Worm (Caenorhabditis elegans) whole organism, mixed stage, embryonic: ENCODE measurements around the gene Y61A9LA.1.
A peak's percentile ranks its signal among the peaks of the same experiment; 100 is the strongest.

Experiments
- M03D4.4 ChIP-seq: sonication (generic microtip); optimal IDR thresholded peaks from 2 replicates; lab custom pipeline; 2017; ENCODE audit warnings: mild to moderate bottlenecking, missing genetic modification characterization, missing compliant biosample characterization
- bed-3 ChIP-seq: fragments of 200-800 bp; sonication (Bioruptor generic); optimal IDR thresholded peaks from 3 replicates; lab custom pipeline; 2018; ENCODE audit warnings: mild to moderate bottlenecking, missing genetic modification characterization, moderate library complexity, missing compliant biosample characterization
- blmp-1 ChIP-seq: fragments of 150-350 bp; optimal IDR thresholded peaks from 2 replicates; lab custom pipeline; 2014; ENCODE audit warnings: missing biosample characterization, missing genetic modification characterization
- ceh-39 ChIP-seq: fragments of 150-350 bp; optimal IDR thresholded peaks from 2 replicates; lab custom pipeline; 2014; ENCODE audit warnings: missing biosample characterization, missing genetic modification characterization
- ceh-43 ChIP-seq: fragments of 200-800 bp; sonication (Bioruptor generic); optimal IDR thresholded peaks from 2 replicates; lab custom pipeline; 2018; ENCODE audit warnings: mild to moderate bottlenecking, missing genetic modification characterization, moderate library complexity, missing compliant biosample characterization
- ceh-83 ChIP-seq: fragments of 200-800 bp; sonication (Bioruptor generic); optimal IDR thresholded peaks from 2 replicates; lab custom pipeline; 2018; ENCODE audit warnings: mild to moderate bottlenecking, missing genetic modification characterization, missing compliant biosample characterization
- ces-1 ChIP-seq: fragments of 150-350 bp; optimal IDR thresholded peaks from 2 replicates; lab custom pipeline; 2014; ENCODE audit warnings: missing biosample characterization, missing genetic modification reagents, missing genetic modification characterization
- cnd-1 ChIP-seq: fragments of 200-800 bp; sonication (Bioruptor generic); optimal IDR thresholded peaks from 2 replicates; lab custom pipeline; 2018; ENCODE audit warnings: mild to moderate bottlenecking, missing genetic modification characterization, missing compliant biosample characterization
- drap-1 ChIP-seq: fragments of 200-800 bp; sonication (Bioruptor generic); optimal IDR thresholded peaks from 3 replicates; lab custom pipeline; 2018; ENCODE audit warnings: mild to moderate bottlenecking, missing genetic modification characterization, missing compliant biosample characterization
- elt-1 ChIP-seq: sonication (generic microtip); optimal IDR thresholded peaks from 2 replicates; lab custom pipeline; 2017; ENCODE audit warnings: missing genetic modification characterization, mild to moderate bottlenecking, missing compliant biosample characterization, antibody characterized with exemption, moderate library complexity, borderline replicate concordance; ENCODE audit not compliant: insufficient read depth
- elt-3 ChIP-seq: fragments of 150-350 bp; optimal IDR thresholded peaks from 2 replicates; lab custom pipeline; 2014; ENCODE audit warnings: missing biosample characterization, missing genetic modification characterization
- flh-1 ChIP-seq: fragments of 200-800 bp; sonication (Bioruptor generic); optimal IDR thresholded peaks from 2 replicates; lab custom pipeline; 2018; ENCODE audit warnings: mild to moderate bottlenecking, missing genetic modification characterization, moderate library complexity, missing compliant biosample characterization
- ham-2 ChIP-seq: fragments of 200-800 bp; sonication (Bioruptor generic); optimal IDR thresholded peaks from 2 replicates; lab custom pipeline; 2018; ENCODE audit warnings: mild to moderate bottlenecking, missing genetic modification characterization, missing compliant biosample characterization
- lin-13 ChIP-seq: fragments of 150-350 bp; optimal IDR thresholded peaks from 2 replicates; lab custom pipeline; 2014; ENCODE audit warnings: missing biosample characterization, missing genetic modification characterization
- lin-32 ChIP-seq: fragments of 200-800 bp; sonication (Bioruptor generic); optimal IDR thresholded peaks from 2 replicates; lab custom pipeline; 2018; ENCODE audit warnings: mild to moderate bottlenecking, missing genetic modification characterization, missing compliant biosample characterization
- lsy-2 ChIP-seq: fragments of 150-350 bp; optimal IDR thresholded peaks from 2 replicates; lab custom pipeline; 2014; ENCODE audit warnings: missing biosample characterization, missing genetic modification characterization
- mls-2 ChIP-seq: sonication (generic microtip); optimal IDR thresholded peaks from 2 replicates; lab custom pipeline; 2016; ENCODE audit warnings: mild to moderate bottlenecking, missing genetic modification characterization, moderate library complexity, missing compliant biosample characterization
- nhr-12 ChIP-seq: fragments of 150-350 bp; optimal IDR thresholded peaks from 2 replicates; lab custom pipeline; 2014; ENCODE audit warnings: missing biosample characterization, missing genetic modification characterization
- nhr-2 ChIP-seq: fragments of 150-350 bp; optimal IDR thresholded peaks from 2 replicates; lab custom pipeline; 2014; ENCODE audit warnings: missing biosample characterization, missing genetic modification characterization
- nhr-28 ChIP-seq: fragments of 150-350 bp; optimal IDR thresholded peaks from 2 replicates; lab custom pipeline; 2014; ENCODE audit warnings: missing biosample characterization, missing genetic modification characterization
- nhr-76 ChIP-seq: sonication (generic microtip); optimal IDR thresholded peaks from 2 replicates; lab custom pipeline; 2017; ENCODE audit warnings: missing biosample characterization, missing genetic modification characterization
- pha-4 ChIP-seq: fragments of 150-350 bp; optimal IDR thresholded peaks from 2 replicates; lab custom pipeline; 2018; ENCODE audit warnings: missing biosample characterization, missing genetic modification reagents, missing genetic modification characterization
- sem-2 ChIP-seq: fragments of 200-800 bp; sonication (Bioruptor generic); optimal IDR thresholded peaks from 2 replicates; lab custom pipeline; 2018; ENCODE audit warnings: mild to moderate bottlenecking, missing genetic modification characterization, missing compliant biosample characterization
- snpc-4 ChIP-seq: fragments of 150-350 bp; optimal IDR thresholded peaks from 2 replicates; lab custom pipeline; 2014; ENCODE audit warnings: missing biosample characterization, missing genetic modification characterization
- tbx-8 ChIP-seq: fragments of 200-800 bp; sonication (Bioruptor generic); optimal IDR thresholded peaks from 2 replicates; lab custom pipeline; 2018; ENCODE audit warnings: mild to moderate bottlenecking, missing genetic modification characterization, moderate library complexity, missing compliant biosample characterization
- unc-120 ChIP-seq: sonication (generic microtip); optimal IDR thresholded peaks from 2 replicates; lab custom pipeline; 2017; ENCODE audit warnings: missing genetic modification characterization, missing compliant biosample characterization; ENCODE audit not compliant: poor library complexity, severe bottlenecking
- unc-39 ChIP-seq: fragments of 150-350 bp; optimal IDR thresholded peaks from 2 replicates; lab custom pipeline; 2014; ENCODE audit warnings: missing biosample characterization, missing genetic modification characterization
- unc-62 ChIP-seq: fragments of 150-350 bp; optimal IDR thresholded peaks from 2 replicates; lab custom pipeline; 2014; ENCODE audit warnings: missing biosample characterization, missing genetic modification reagents, missing genetic modification characterization
- zip-8 ChIP-seq: fragments of 150-350 bp; optimal IDR thresholded peaks from 2 replicates; lab custom pipeline; 2014; ENCODE audit warnings: missing biosample characterization, missing genetic modification characterization
- ztf-11 ChIP-seq: fragments of 150-350 bp; optimal IDR thresholded peaks from 2 replicates; lab custom pipeline; 2014; ENCODE audit warnings: missing biosample characterization, missing genetic modification characterization

Gene Y61A9LA.1

DNA sequence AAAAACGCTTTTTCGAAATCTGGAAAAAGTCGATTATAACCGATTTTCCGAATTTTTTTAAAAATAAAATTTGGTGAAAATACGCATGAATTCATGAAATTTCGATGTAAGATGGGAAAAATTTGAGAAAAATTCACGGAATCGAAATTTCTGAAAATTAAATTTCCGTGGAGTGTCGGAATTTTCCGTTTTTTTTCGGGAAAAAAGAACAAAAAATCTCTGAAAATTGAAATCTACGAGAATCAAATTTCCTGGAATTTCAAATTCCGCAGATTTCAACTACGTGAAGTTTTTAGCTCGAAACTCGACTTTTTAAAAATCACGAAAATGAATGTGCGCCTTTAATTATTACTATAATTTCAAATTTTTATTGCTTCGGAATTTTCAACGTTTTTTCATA, 41.2 kb downstream of the Y61A9LA.1 start:
- TF ChIP-seq zip-8 (tag; lab: Kevin White, UChicago) (no peak), ceh-39 (tag; lab: Kevin White, UChicago) (no peak), nhr-2 (tag; lab: Kevin White, UChicago) (no peak), mls-2 (tag; lab: Kevin White, UChicago) (no peak), nhr-28 (no peak), nhr-76 (no peak), ztf-11 (tag; lab: Kevin White, UChicago) (no peak), lin-32 (GFP tag; lab: Kevin White, UChicago) (no peak), blmp-1 (no peak), flh-1 (GFP tag; lab: Kevin White, UChicago) (no peak), cnd-1 (tag; lab: Kevin White, UChicago) (no peak), elt-3 (no peak), lsy-2 (tag; lab: Kevin White, UChicago) (no peak), unc-120 (no peak), drap-1 (GFP tag; lab: Kevin White, UChicago) (no peak), snpc-4 (tag; lab: Kevin White, UChicago) (no peak), sem-2 (GFP tag; lab: Kevin White, UChicago) (no peak), ceh-83 (no peak), elt-1 (tag; lab: Kevin White, UChicago) (no peak), ceh-43 (GFP tag; lab: Kevin White, UChicago) (no peak)
- TF ChIP-seq, all 35 proteins: peak for 0

DNA sequence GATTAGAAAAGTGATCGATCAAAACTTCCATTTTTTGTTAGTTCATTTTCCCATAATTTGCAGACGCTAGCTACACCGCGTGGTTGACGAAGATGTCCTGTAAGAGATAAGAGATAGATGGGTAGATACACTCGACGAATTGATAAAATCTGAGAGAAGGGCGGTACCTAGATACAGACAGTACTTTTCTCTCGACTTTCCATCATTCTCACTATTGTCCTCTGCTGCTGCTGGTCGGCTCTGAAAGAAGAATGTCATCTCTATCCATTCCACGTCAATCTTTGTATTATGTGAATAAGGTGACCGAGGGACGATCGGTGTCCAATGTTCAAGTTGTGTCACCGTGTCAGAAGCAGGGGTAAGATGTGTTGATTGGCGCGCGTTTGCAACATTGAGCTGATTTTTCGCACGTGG, 43.4 kb downstream of the Y61A9LA.1 start, which contains the start of gene pmt-2:
pmt-2 (plus strand) TSS at position 64 of the 414 bp plus-strand sequence.
- TF ChIP-seq snpc-4 (tag; lab: Kevin White, UChicago) = no peak
- no peak for TF ChIP-seq lsy-2 (tag; lab: Kevin White, UChicago)
- TF ChIP-seq ces-1 (GFP tag; lab: Kevin White, UChicago) = no peak
- no peak for TF ChIP-seq ceh-83
- no peak for TF ChIP-seq pha-4 (tag; lab: Kevin White, UChicago)
- no peak for TF ChIP-seq ceh-43 (GFP tag; lab: Kevin White, UChicago)
- peak; percentile 98 for TF ChIP-seq elt-1 (tag; lab: Kevin White, UChicago)
- TF ChIP-seq M03D4.4 (tag; lab: Kevin White, UChicago) = no peak
- TF ChIP-seq lin-13 (tag; lab: Kevin White, UChicago) = no peak
- TF ChIP-seq ham-2 (GFP tag; lab: Kevin White, UChicago) = peak; percentile 55
- TF ChIP-seq drap-1 (GFP tag; lab: Kevin White, UChicago) = no peak

DNA sequence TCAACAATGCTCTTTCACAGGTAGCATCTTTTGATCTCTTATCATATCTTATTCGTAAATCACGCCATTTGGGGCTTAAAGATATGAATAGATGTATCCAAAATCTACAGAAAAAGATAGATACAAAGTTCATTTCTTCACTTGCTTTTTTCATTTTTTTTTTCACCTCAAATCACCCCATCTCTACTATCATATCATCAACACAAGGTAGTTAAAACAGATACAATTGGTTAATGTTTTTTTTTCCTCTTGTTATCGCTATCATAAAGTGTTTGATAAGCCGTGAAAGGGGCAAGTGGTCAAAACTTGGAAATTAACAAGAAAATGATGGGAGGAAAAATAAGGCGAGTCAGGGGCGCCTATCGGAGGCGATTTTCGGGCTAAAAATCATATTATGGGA, 45.2 kb downstream of the Y61A9LA.1 start:
- TF ChIP-seq ham-2 (GFP tag; lab: Kevin White, UChicago) (no peak), drap-1 (GFP tag; lab: Kevin White, UChicago) (no peak), zip-8 (tag; lab: Kevin White, UChicago) (no peak), nhr-12 (no peak), ceh-83 (no peak), blmp-1 (no peak), nhr-2 (tag; lab: Kevin White, UChicago) (no peak), M03D4.4 (tag; lab: Kevin White, UChicago) (no peak), ztf-11 (tag; lab: Kevin White, UChicago) (no peak), unc-39 (no peak), ceh-39 (tag; lab: Kevin White, UChicago) (no peak)

DNA sequence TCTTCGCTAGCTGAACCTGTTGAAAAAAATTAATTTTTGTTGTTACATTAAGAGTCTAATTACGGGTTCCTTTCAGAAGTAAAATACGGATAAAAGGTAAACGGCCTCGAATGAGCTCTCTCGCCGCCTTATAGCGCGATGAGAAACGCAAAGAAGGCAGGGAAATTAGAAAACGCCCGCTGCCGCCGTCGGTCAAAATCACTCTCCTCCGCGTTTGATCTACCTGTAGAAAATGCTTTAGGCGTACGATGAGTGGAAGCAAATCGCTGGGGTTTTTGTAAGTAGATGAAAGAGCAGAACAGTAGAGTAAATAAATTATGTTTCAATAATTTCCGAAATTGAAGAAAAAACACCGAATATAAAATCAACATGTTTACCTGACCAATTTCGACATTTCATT, 52.0 kb downstream of the Y61A9LA.1 start:
- TF ChIP-seq flh-1 (GFP tag; lab: Kevin White, UChicago) (no peak), nhr-12 (no peak), bed-3 (GFP tag; lab: Kevin White, UChicago) (no peak), ceh-43 (GFP tag; lab: Kevin White, UChicago) (no peak), mls-2 (tag; lab: Kevin White, UChicago) (no peak), zip-8 (tag; lab: Kevin White, UChicago) (no peak), unc-39 (no peak), lin-13 (tag; lab: Kevin White, UChicago) (no peak)

DNA sequence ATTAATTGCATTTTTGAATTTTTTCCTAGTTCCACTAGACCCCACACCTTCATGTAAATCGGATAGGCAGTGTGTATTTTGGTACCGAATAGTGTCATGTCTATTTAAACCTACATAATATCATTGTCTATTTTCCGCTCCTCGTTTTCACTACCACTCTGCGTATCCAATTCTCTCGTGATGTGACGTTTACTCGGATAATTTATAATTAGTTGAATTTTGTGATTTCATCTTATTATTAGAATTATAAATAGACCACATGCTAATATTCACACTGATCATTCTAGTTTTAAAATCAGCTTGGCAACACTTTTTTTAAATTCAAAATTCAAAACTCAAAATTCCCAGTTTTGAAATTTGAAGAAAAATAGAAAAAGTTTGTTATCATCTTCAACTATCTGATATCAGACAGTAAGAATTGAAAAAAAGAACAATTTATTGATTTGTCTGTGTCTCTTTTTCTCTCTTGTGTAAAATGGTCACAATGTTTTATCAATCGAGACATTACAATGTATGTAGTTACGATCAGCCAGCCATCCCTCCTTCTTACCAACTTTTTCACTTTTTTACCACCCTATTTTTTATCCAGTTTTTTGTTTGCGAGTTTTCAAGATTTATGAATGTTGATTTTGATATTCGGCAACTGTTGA, 55.5 kb downstream of the Y61A9LA.1 start:
- TF ChIP-seq unc-62 (GFP tag; lab: Kevin White, UChicago) = no peak
- TF ChIP-seq tbx-8 (GFP tag; lab: Kevin White, UChicago) = no peak
- TF ChIP-seq nhr-28 = no peak
- TF ChIP-seq elt-1 (tag; lab: Kevin White, UChicago) = no peak
- TF ChIP-seq elt-3 = no peak
- TF ChIP-seq M03D4.4 (tag; lab: Kevin White, UChicago) = no peak
- TF ChIP-seq nhr-76 = no peak
